Worm (Caenorhabditis elegans) whole organism, L2 larva: ENCODE results near the gene pdcd-2.
"Not testable (repeated sequence)": the region's sequence is repeated elsewhere in the genome, so short reads cannot be mapped to it uniquely, and the experiment has no call there.

Experiments
- C34F6.9 ChIP-seq: fragments of 150-350 bp; optimal IDR thresholded peaks from 2 replicates; lab custom pipeline; 2014; ENCODE audit warnings: missing biosample characterization, missing genetic modification characterization
- F13H6.1 ChIP-seq: sonication (generic microtip); optimal IDR thresholded peaks from 2 replicates; lab custom pipeline; 2016; ENCODE audit warnings: missing genetic modification characterization, missing compliant biosample characterization
- R02D3.7 ChIP-seq: fragments of 150-350 bp; optimal IDR thresholded peaks from 2 replicates; lab custom pipeline; 2014; ENCODE audit warnings: missing biosample characterization, missing genetic modification characterization
- Y55F3AM.14 ChIP-seq: fragments of 200-800 bp; sonication (Bioruptor generic); optimal IDR thresholded peaks from 2 replicates; lab custom pipeline; 2018; ENCODE audit warnings: mild to moderate bottlenecking, missing genetic modification characterization, missing compliant biosample characterization
- alr-1 ChIP-seq: fragments of 150-350 bp; optimal IDR thresholded peaks from 2 replicates; lab custom pipeline; 2014; ENCODE audit warnings: missing biosample characterization, missing genetic modification characterization
- aly-2 ChIP-seq: fragments of 150-350 bp; optimal IDR thresholded peaks from 2 replicates; lab custom pipeline; 2014; ENCODE audit warnings: missing biosample characterization, missing genetic modification characterization
- ama-1 ChIP-seq: fragments of 150-350 bp; optimal IDR thresholded peaks from 2 replicates; lab custom pipeline; 2018; ENCODE audit warnings: inconsistent platforms
- ceh-16 ChIP-seq: fragments of 150-350 bp; optimal IDR thresholded peaks from 2 replicates; lab custom pipeline; 2014; ENCODE audit warnings: missing biosample characterization, missing genetic modification characterization
- ceh-82 ChIP-seq: fragments of 150-350 bp; optimal IDR thresholded peaks from 2 replicates; lab custom pipeline; 2014; ENCODE audit warnings: missing biosample characterization, missing genetic modification characterization
- crh-2 ChIP-seq: sonication (generic microtip); optimal IDR thresholded peaks from 2 replicates; lab custom pipeline; 2017; ENCODE audit warnings: missing biosample characterization, missing genetic modification characterization
- dmd-4 ChIP-seq: sonication (generic microtip); optimal IDR thresholded peaks from 2 replicates; lab custom pipeline; 2017; ENCODE audit warnings: missing biosample characterization, missing genetic modification characterization
- egl-27 ChIP-seq: sonication (generic microtip); optimal IDR thresholded peaks from 3 replicates; lab custom pipeline; 2017; ENCODE audit warnings: missing biosample characterization, missing genetic modification reagents, missing genetic modification characterization
- elt-1 ChIP-seq: fragments of 150-350 bp; optimal IDR thresholded peaks from 2 replicates; lab custom pipeline; 2014; ENCODE audit warnings: missing biosample characterization, missing genetic modification characterization
- elt-3 ChIP-seq: sonication (generic microtip); optimal IDR thresholded peaks from 2 replicates; lab custom pipeline; 2017; ENCODE audit warnings: missing biosample characterization, missing genetic modification characterization
- fos-1 ChIP-seq: fragments of 150-350 bp; optimal IDR thresholded peaks from 2 replicates; lab custom pipeline; 2014; ENCODE audit warnings: missing biosample characterization, missing genetic modification characterization
- gmeb-1 ChIP-seq: fragments of 150-350 bp; optimal IDR thresholded peaks from 2 replicates; lab custom pipeline; 2014; ENCODE audit warnings: missing biosample characterization, missing genetic modification characterization
- lin-11 ChIP-seq: fragments of 150-350 bp; sonication (generic microtip); optimal IDR thresholded peaks from 2 replicates; lab custom pipeline; 2014; ENCODE audit warnings: missing biosample characterization, missing genetic modification characterization, inconsistent platforms, mixed read lengths
- lin-13 ChIP-seq: fragments of 150-350 bp; optimal IDR thresholded peaks from 2 replicates; lab custom pipeline; 2014; ENCODE audit warnings: missing biosample characterization, missing genetic modification reagents, missing genetic modification characterization
- lin-39 ChIP-seq: fragments of 150-350 bp; optimal IDR thresholded peaks from 2 replicates; lab custom pipeline; 2014; ENCODE audit warnings: missing biosample characterization, missing genetic modification reagents, missing genetic modification characterization
- lsy-2 ChIP-seq, 2 experiments: fragments of 150-350 bp in 1 of 2; sonication (generic microtip) in 1 of 2; optimal IDR thresholded peaks; 2 replicates each; lab custom pipeline; 2014 to 2017; ENCODE audit warnings: missing biosample characterization in 2 of 2, missing genetic modification characterization in 2 of 2
- mbf-1 ChIP-seq: sonication (generic microtip); optimal IDR thresholded peaks from 2 replicates; lab custom pipeline; 2017; ENCODE audit warnings: missing biosample characterization, missing genetic modification characterization
- mdl-1 ChIP-seq, 2 experiments: fragments of 150-350 bp in 1 of 2; sonication (generic microtip) in 1 of 2; optimal IDR thresholded peaks; 2 replicates each; lab custom pipeline; 2017; ENCODE audit warnings: missing biosample characterization in 2 of 2, missing genetic modification characterization in 2 of 2
- nhr-11 ChIP-seq: fragments of 150-350 bp; optimal IDR thresholded peaks from 2 replicates; lab custom pipeline; 2014; ENCODE audit warnings: missing biosample characterization, missing genetic modification characterization
- nhr-129 ChIP-seq: fragments of 150-350 bp; optimal IDR thresholded peaks from 2 replicates; lab custom pipeline; 2014; ENCODE audit warnings: missing biosample characterization, missing genetic modification characterization
- nhr-21 ChIP-seq: fragments of 150-350 bp; optimal IDR thresholded peaks from 2 replicates; lab custom pipeline; 2014; ENCODE audit warnings: missing biosample characterization, missing genetic modification characterization
- nhr-23 ChIP-seq: fragments of 150-350 bp; optimal IDR thresholded peaks from 2 replicates; lab custom pipeline; 2014; ENCODE audit warnings: missing biosample characterization, missing genetic modification reagents, missing genetic modification characterization
- nhr-25 ChIP-seq: fragments of 150-350 bp; sonication (generic microtip); optimal IDR thresholded peaks from 3 replicates; lab custom pipeline; 2014; ENCODE audit warnings: missing biosample characterization, missing genetic modification characterization
- nhr-6 ChIP-seq: fragments of 150-350 bp; optimal IDR thresholded peaks from 2 replicates; lab custom pipeline; 2014; ENCODE audit warnings: missing biosample characterization, missing genetic modification characterization
- nhr-77 ChIP-seq: fragments of 150-350 bp; optimal IDR thresholded peaks from 2 replicates; lab custom pipeline; 2014; ENCODE audit warnings: missing biosample characterization, missing genetic modification characterization
- sem-4 ChIP-seq: fragments of 150-350 bp; optimal IDR thresholded peaks from 2 replicates; lab custom pipeline; 2014; ENCODE audit warnings: missing biosample characterization, missing genetic modification reagents, missing genetic modification characterization
- sma-3 ChIP-seq: sonication (generic microtip); optimal IDR thresholded peaks from 2 replicates; lab custom pipeline; 2016; ENCODE audit warnings: missing genetic modification reagents, missing genetic modification characterization, missing compliant biosample characterization
- sma-9 ChIP-seq, 2 experiments: fragments of 150-350 bp in 1 of 2; sonication (generic microtip) in 1 of 2; optimal IDR thresholded peaks; 2 replicates each; lab custom pipeline; 2014 to 2016; ENCODE audit warnings: missing genetic modification characterization in 2 of 2, mild to moderate bottlenecking in 1 of 2, missing biosample characterization in 1 of 2, missing compliant biosample characterization in 1 of 2, missing genetic modification reagents in 1 of 2, moderate library complexity in 1 of 2
- snpc-4 ChIP-seq: fragments of 150-350 bp; optimal IDR thresholded peaks from 2 replicates; lab custom pipeline; 2014; ENCODE audit warnings: missing biosample characterization, missing genetic modification characterization
- unc-39 ChIP-seq: fragments of 150-350 bp; optimal IDR thresholded peaks from 2 replicates; lab custom pipeline; 2014; ENCODE audit warnings: missing biosample characterization, missing genetic modification characterization
- unc-55 ChIP-seq: fragments of 150-350 bp; sonication (generic microtip); optimal IDR thresholded peaks from 3 replicates; lab custom pipeline; 2014; ENCODE audit warnings: missing biosample characterization, missing genetic modification reagents, missing genetic modification characterization
- zag-1 ChIP-seq: fragments of 150-350 bp; optimal IDR thresholded peaks from 2 replicates; lab custom pipeline; 2014; ENCODE audit warnings: missing biosample characterization, missing genetic modification characterization
- ztf-1 ChIP-seq: fragments of 200-800 bp; sonication (Bioruptor generic); conservative IDR thresholded peaks from 2 replicates; pipeline ENCODE4 v1.3.6; 2022; ENCODE audit warnings: missing genetic modification characterization, missing compliant biosample characterization
- ztf-4 ChIP-seq: fragments of 150-350 bp; optimal IDR thresholded peaks from 2 replicates; lab custom pipeline; 2014; ENCODE audit warnings: missing biosample characterization, missing genetic modification characterization

The pdcd-2 gene

ce11 chrIII:4378600-4379293 lies 39.1 kb downstream of the pdcd-2 start:
- TF ChIP-seq unc-55 (GFP tag; lab: Kevin White, UChicago) (peak; percentile 34), lin-13 (peak; percentile 65), mbf-1 (tag; lab: Kevin White, UChicago) (peak; percentile 26), Y55F3AM.14 (GFP tag; lab: Kevin White, UChicago) (peak; percentile 32), lsy-2 (tag; optimal IDR thresholded peaks at IDR 0.05; lab: Kevin White, UChicago) (peak in 1 of 2 experiments; percentile 62), gmeb-1 (tag; lab: Kevin White, UChicago) (peak; percentile 35), crh-2 (peak; percentile 56), fos-1 (tag; lab: Kevin White, UChicago) (peak; percentile 62), C34F6.9 (peak; percentile 20), F13H6.1 (tag; lab: Kevin White, UChicago) (peak; percentile 53), sma-9 (GFP tag; optimal IDR thresholded peaks at IDR 0.05; lab: Kevin White, UChicago) (peak; percentile 33), nhr-129 (tag; lab: Kevin White, UChicago) (peak; percentile 46), nhr-25 (tag; lab: Kevin White, UChicago) (peak; percentile 47), ceh-16 (tag; lab: Kevin White, UChicago) (peak; percentile 9), nhr-6 (peak; percentile 25), sem-4 (tag; lab: Kevin White, UChicago) (peak; percentile 8), sma-3 (GFP tag; lab: Kevin White, UChicago) (peak; percentile 58), nhr-21 (tag; lab: Kevin White, UChicago) (peak; percentile 63)
- not testable (repeated sequence) for TF ChIP-seq sma-9 (tag; optimal IDR thresholded peaks at IDR 0.05; lab: Kevin White, UChicago)

ce11 chrIII:4374854-4375253 lies 43.0 kb downstream of the pdcd-2 start, which contains the start of gene pals-26:
TSS of gene pals-26 (plus strand) at chrIII:4375154.
- no peak for TF ChIP-seq unc-39
- TF ChIP-seq nhr-77: no peak
- TF ChIP-seq alr-1 (tag; lab: Kevin White, UChicago): no peak
- no peak for TF ChIP-seq ama-1 (lab: Kevin White, UChicago)
- TF ChIP-seq egl-27 (tag; lab: Kevin White, UChicago): no peak
- no peak for TF ChIP-seq fos-1 (tag; lab: Kevin White, UChicago)
- TF ChIP-seq elt-3 (tag; lab: Kevin White, UChicago): no peak
- TF ChIP-seq lin-39 (tag; lab: Kevin White, UChicago): no peak
- TF ChIP-seq ztf-4 (tag; lab: Kevin White, UChicago): no peak
- TF ChIP-seq aly-2 (tag; lab: Kevin White, UChicago): no peak
- TF ChIP-seq, all 48 proteins: peak for 0

ce11 chrIII:4372894-4373293 lies 45.0 kb downstream of the pdcd-2 start:
- TF ChIP-seq ceh-82 (tag; lab: Kevin White, UChicago) (no peak), lin-11 (tag; lab: Kevin White, UChicago) (no peak), ztf-1 (GFP tag; lab: Robert Waterston, UW) (no peak), dmd-4 (no peak), nhr-23 (no peak), alr-1 (tag; lab: Kevin White, UChicago) (no peak), zag-1 (tag; lab: Kevin White, UChicago) (no peak), egl-27 (tag; lab: Kevin White, UChicago) (no peak), elt-1 (tag; lab: Kevin White, UChicago) (no peak), ztf-4 (tag; lab: Kevin White, UChicago) (no peak), nhr-11 (no peak), R02D3.7 (tag; lab: Kevin White, UChicago) (no peak), sma-3 (GFP tag; lab: Kevin White, UChicago) (no peak), gmeb-1 (tag; lab: Kevin White, UChicago) (no peak), snpc-4 (tag; lab: Kevin White, UChicago) (no peak), mdl-1 (tag; optimal IDR thresholded peaks at IDR 0.05; lab: Kevin White, UChicago) (no peak), fos-1 (tag; lab: Kevin White, UChicago) (no peak), unc-39 (no peak)
